Fruit fly (Drosophila melanogaster) whole organism, wandering third instar larva: ENCODE data around the gene comm.

Experiments used
- CrebA ChIP-seq: fragments of 200-800 bp; sonication (Bioruptor generic); optimal IDR thresholded peaks from 2 replicates; lab custom pipeline; 2016; ENCODE audit warnings: missing biosample characterization, mild to moderate bottlenecking, missing genetic modification characterization, borderline replicate concordance
- br ChIP-seq: fragments of 200-800 bp; sonication (Bioruptor generic); optimal IDR thresholded peaks from 2 replicates; lab custom pipeline; 2016; ENCODE audit warnings: missing biosample characterization, missing genetic modification characterization
- lola ChIP-seq: fragments of >200 bp; optimal IDR thresholded peaks from 2 replicates; lab custom pipeline; 2017; ENCODE audit warnings: missing biosample characterization, missing genetic modification characterization

dm6 chr3L:15720905-15721304, 7.3 kb downstream of the comm start:
- TF ChIP-seq lola (GFP tag; lab: Kevin White, UChicago) = no peak
- no peak for TF ChIP-seq br (GFP tag; lab: Kevin White, UChicago)
- no peak for TF ChIP-seq CrebA (GFP tag; lab: Kevin White, UChicago)
